Fruit fly (Drosophila melanogaster): ENCODE measurements around the gene Mec2.

Mec2 gene

dm6 chrX:19148798-19149510 lies 38.9 kb upstream of the Mec2 start:
- TF ChIP-seq fd96Ca (GFP tag; IDR thresholded peaks at IDR 0.05), result no peak
- no peak for TF ChIP-seq gl (tag; optimal IDR thresholded peaks at IDR 0.05)

- TF ChIP-seq CG4496 (GFP tag; IDR thresholded peaks at IDR 0.05), result no peak
- no peak for TF ChIP-seq CG13204 (GFP tag; optimal IDR thresholded peaks at IDR 0.05)
Observed at dm6 chrX:19149511-19149876, 38.3 kb upstream of the Mec2 start.

- TF ChIP-seq Snoo (tag; optimal IDR thresholded peaks at IDR 0.05), result peak; percentile 79
- TF ChIP-seq CG17806 (tag; optimal IDR thresholded peaks at IDR 0.05), result peak; percentile 69
- no peak for TF ChIP-seq gl (tag; optimal IDR thresholded peaks at IDR 0.05)
- no peak for TF ChIP-seq rn (GFP tag; IDR thresholded peaks at IDR 0.05)
- TF ChIP-seq CG8159 (tag; optimal IDR thresholded peaks at IDR 0.05), result peak; percentile 75
- TF ChIP-seq CG32121 (GFP tag; IDR thresholded peaks at IDR 0.05), result peak; percentile 41; the same call in 1 of the 2 replicates
- no peak for TF ChIP-seq CG12605 (GFP tag; IDR thresholded peaks at IDR 0.05)
- peak; percentile 5 for TF ChIP-seq D1 (tag; optimal IDR thresholded peaks at IDR 0.05)
- TF ChIP-seq CG15710 (tag; optimal IDR thresholded peaks at IDR 0.05), result peak; percentile 68
- TF ChIP-seq fd96Ca (GFP tag; IDR thresholded peaks at IDR 0.05), result no peak
- TF ChIP-seq CG9948 (tag; optimal IDR thresholded peaks at IDR 0.05), result peak; percentile 73
- TF ChIP-seq Ets98B (GFP tag; IDR thresholded peaks at IDR 0.05), result no peak
- TF ChIP-seq Pif1A (GFP tag; optimal IDR thresholded peaks at IDR 0.05), result peak; percentile 39
- no peak for TF ChIP-seq CG13204 (GFP tag; optimal IDR thresholded peaks at IDR 0.05)
- TF ChIP-seq CG34367 (tag; optimal IDR thresholded peaks at IDR 0.05), result peak; percentile 47
- TF ChIP-seq Pif1B (GFP tag; optimal IDR thresholded peaks at IDR 0.05), result peak; percentile 42
- TF ChIP-seq CG14655 (GFP tag; optimal IDR thresholded peaks at IDR 0.05), result peak; percentile 70
- TF ChIP-seq EcR (GFP tag; optimal IDR thresholded peaks at IDR 0.05), result no peak
- TF ChIP-seq CG10348 (GFP tag; IDR thresholded peaks at IDR 0.05), result 0 out of 2 replicates have a peak, but pooled peaks have one; percentile 22
- TF ChIP-seq CG4496 (GFP tag; IDR thresholded peaks at IDR 0.05), result peak; percentile 49; the same call in 1 of the 3 replicates
- peak; percentile 41 for TF ChIP-seq CG8301 (tag; optimal IDR thresholded peaks at IDR 0.05)
Observed at dm6 chrX:19152570-19153287, 35.1 kb upstream of the Mec2 start.

dm6 chrX:19153288-19154130 lies 34.3 kb upstream of the Mec2 start:
- TF ChIP-seq CG34367 (tag; optimal IDR thresholded peaks at IDR 0.05) (no peak), fd96Ca (GFP tag; IDR thresholded peaks at IDR 0.05) (peak; percentile 56; the same call in 2 of the 3 replicates), Pif1B (GFP tag; optimal IDR thresholded peaks at IDR 0.05) (peak; percentile 49), CG13204 (GFP tag; optimal IDR thresholded peaks at IDR 0.05) (peak; percentile 79), CG14655 (GFP tag; optimal IDR thresholded peaks at IDR 0.05) (no peak), CG9948 (tag; optimal IDR thresholded peaks at IDR 0.05) (no peak), D1 (tag; optimal IDR thresholded peaks at IDR 0.05) (no peak), CG8159 (tag; optimal IDR thresholded peaks at IDR 0.05) (no peak), CG8301 (tag; optimal IDR thresholded peaks at IDR 0.05) (no peak), CG15710 (tag; optimal IDR thresholded peaks at IDR 0.05) (no peak), CG4496 (GFP tag; IDR thresholded peaks at IDR 0.05) (peak; percentile 64), CG12605 (GFP tag; IDR thresholded peaks at IDR 0.05) (0 out of 2 replicates have a peak, but pooled peaks have one; percentile 17), Ets98B (GFP tag; IDR thresholded peaks at IDR 0.05) (peak; percentile 46; the same call in 1 of the 2 replicates), EcR (GFP tag; optimal IDR thresholded peaks at IDR 0.05) (peak; percentile 82), CG32121 (GFP tag; IDR thresholded peaks at IDR 0.05) (peak; percentile 50), gl (tag; optimal IDR thresholded peaks at IDR 0.05) (peak; percentile 6)

dm6 chrX:19154249-19154648 lies 33.6 kb upstream of the Mec2 start:
- TF ChIP-seq Ets98B (GFP tag; IDR thresholded peaks at IDR 0.05) (no peak), CG13204 (GFP tag; optimal IDR thresholded peaks at IDR 0.05) (no peak), EcR (GFP tag; optimal IDR thresholded peaks at IDR 0.05) (no peak), Snoo (tag; optimal IDR thresholded peaks at IDR 0.05) (no peak), D1 (tag; optimal IDR thresholded peaks at IDR 0.05) (no peak), gl (tag; optimal IDR thresholded peaks at IDR 0.05) (no peak), CG9948 (tag; optimal IDR thresholded peaks at IDR 0.05) (no peak), CG34367 (tag; optimal IDR thresholded peaks at IDR 0.05) (no peak), CG32121 (GFP tag; IDR thresholded peaks at IDR 0.05) (no peak), CG10348 (GFP tag; IDR thresholded peaks at IDR 0.05) (no peak), rn (GFP tag; IDR thresholded peaks at IDR 0.05) (no peak), CG15710 (tag; optimal IDR thresholded peaks at IDR 0.05) (no peak)

dm6 chrX:19154998-19155397 lies 32.8 kb upstream of the Mec2 start:
- TF ChIP-seq gl (tag; optimal IDR thresholded peaks at IDR 0.05), result peak; percentile 84
- peak; percentile 94 for TF ChIP-seq CG4496 (GFP tag; IDR thresholded peaks at IDR 0.05)
- peak; percentile 91 for TF ChIP-seq CG34367 (tag; optimal IDR thresholded peaks at IDR 0.05)
- peak; percentile 95 for TF ChIP-seq fd96Ca (GFP tag; IDR thresholded peaks at IDR 0.05)
- peak; percentile 24; the same call in 1 of the 2 replicates for TF ChIP-seq CG10348 (GFP tag; IDR thresholded peaks at IDR 0.05)
- peak; percentile 85 for TF ChIP-seq CG9948 (tag; optimal IDR thresholded peaks at IDR 0.05)
- peak; percentile 23 for TF ChIP-seq D1 (tag; optimal IDR thresholded peaks at IDR 0.05)
- peak; percentile 94 for TF ChIP-seq Ets98B (GFP tag; IDR thresholded peaks at IDR 0.05)
- TF ChIP-seq CG13204 (GFP tag; optimal IDR thresholded peaks at IDR 0.05), result peak; percentile 67
- TF ChIP-seq Snoo (tag; optimal IDR thresholded peaks at IDR 0.05), result peak; percentile 93
- peak; percentile 96 for TF ChIP-seq Pif1A (GFP tag; optimal IDR thresholded peaks at IDR 0.05)
- peak; percentile 93 for TF ChIP-seq CG8301 (tag; optimal IDR thresholded peaks at IDR 0.05)
- peak; percentile 91 for TF ChIP-seq CG8159 (tag; optimal IDR thresholded peaks at IDR 0.05)
- peak; percentile 90 for TF ChIP-seq CG32121 (GFP tag; IDR thresholded peaks at IDR 0.05)
- peak; percentile 91 for TF ChIP-seq CG17806 (tag; optimal IDR thresholded peaks at IDR 0.05)
- TF ChIP-seq Pif1B (GFP tag; optimal IDR thresholded peaks at IDR 0.05), result peak; percentile 96
- TF ChIP-seq CG15710 (tag; optimal IDR thresholded peaks at IDR 0.05), result peak; percentile 92
- peak; percentile 90 for TF ChIP-seq CG12605 (GFP tag; IDR thresholded peaks at IDR 0.05)
- peak; percentile 94 for TF ChIP-seq EcR (GFP tag; optimal IDR thresholded peaks at IDR 0.05)
- TF ChIP-seq rn (GFP tag; IDR thresholded peaks at IDR 0.05), result peak; percentile 88
- peak; percentile 95 for TF ChIP-seq CG14655 (GFP tag; optimal IDR thresholded peaks at IDR 0.05)
